Worm (Caenorhabditis elegans) whole organism, L4 larva: ENCODE measurements around the gene F25E5.9.
A peak's percentile ranks its signal among the peaks of the same experiment; 100 is the strongest.

Experiments
- F37D6.2 ChIP-seq: sonication (generic microtip); optimal IDR thresholded peaks from 2 replicates; lab custom pipeline; 2016; ENCODE audit warnings: mild to moderate bottlenecking, missing genetic modification characterization, missing compliant biosample characterization
- F44E2.7 ChIP-seq: fragments of 200-800 bp; sonication (Bioruptor generic); IDR thresholded peaks from 2 replicates; pipeline ENCODE4 v2.1.2; 2022; ENCODE audit warnings: missing genetic modification characterization, missing compliant biosample characterization
- R02D3.7 ChIP-seq: fragments of 150-350 bp; sonication (generic microtip); optimal IDR thresholded peaks from 3 replicates; lab custom pipeline; 2014; ENCODE audit warnings: missing biosample characterization, missing genetic modification characterization
- ZK337.2 ChIP-seq: fragments of 200-800 bp; sonication (Bioruptor generic); IDR thresholded peaks from 2 replicates; pipeline ENCODE4 v1.3.6; 2022; ENCODE audit warnings: missing genetic modification reagents, missing genetic modification characterization, missing compliant biosample characterization
- ZK546.5 ChIP-seq, 2 experiments: sonication (generic microtip); optimal IDR thresholded peaks; 2 replicates each; lab custom pipeline; 2017; ENCODE audit warnings: missing biosample characterization in 2 of 2, missing genetic modification characterization in 2 of 2
- attf-4 ChIP-seq: sonication (generic microtip); optimal IDR thresholded peaks from 3 replicates; lab custom pipeline; 2017; ENCODE audit warnings: missing biosample characterization, missing genetic modification characterization
- ceh-32 ChIP-seq: sonication (generic microtip); optimal IDR thresholded peaks from 2 replicates; lab custom pipeline; 2016; ENCODE audit warnings: mild to moderate bottlenecking, missing genetic modification characterization, missing compliant biosample characterization; ENCODE audit not compliant: poor library complexity
- ceh-44 ChIP-seq: fragments of 200-800 bp; sonication (Bioruptor generic); IDR thresholded peaks from 2 replicates; pipeline ENCODE4 v1.3.6; 2022; ENCODE audit warnings: missing genetic modification reagents, missing genetic modification characterization, missing compliant biosample characterization
- ceh-62 ChIP-seq: sonication (generic microtip); optimal IDR thresholded peaks from 2 replicates; lab custom pipeline; 2017; ENCODE audit warnings: missing biosample characterization, missing genetic modification characterization
- ces-1 ChIP-seq: fragments of 150-350 bp; sonication (generic microtip); optimal IDR thresholded peaks from 4 replicates; lab custom pipeline; 2014; ENCODE audit warnings: missing biosample characterization, missing genetic modification reagents, missing genetic modification characterization
- dmd-6 ChIP-seq: fragments of 200-800 bp; sonication (Bioruptor generic); IDR thresholded peaks from 2 replicates; pipeline ENCODE4 v1.3.6; 2022; ENCODE audit warnings: missing genetic modification reagents, missing genetic modification characterization, missing compliant biosample characterization
- dmd-8 ChIP-seq: fragments of 200-800 bp; sonication (Bioruptor generic); IDR thresholded peaks from 2 replicates; pipeline ENCODE4 v1.3.6; 2022; ENCODE audit warnings: missing genetic modification characterization, missing compliant biosample characterization
- dmd-9 ChIP-seq: fragments of 200-800 bp; sonication (Bioruptor generic); IDR thresholded peaks from 2 replicates; pipeline ENCODE4 v1.3.6; 2022; ENCODE audit warnings: missing genetic modification reagents, missing genetic modification characterization, missing compliant biosample characterization
- dpl-1 ChIP-seq: fragments of 150-350 bp; optimal IDR thresholded peaks from 2 replicates; lab custom pipeline; 2014; ENCODE audit warnings: missing biosample characterization, missing genetic modification reagents, missing genetic modification characterization
- duxl-1 ChIP-seq: sonication (generic microtip); optimal IDR thresholded peaks from 2 replicates; lab custom pipeline; 2016; ENCODE audit warnings: mild to moderate bottlenecking, missing genetic modification characterization, moderate library complexity, missing compliant biosample characterization; ENCODE audit not compliant: poor library complexity
- dve-1 ChIP-seq: sonication (generic microtip); optimal IDR thresholded peaks from 2 replicates; lab custom pipeline; 2017; ENCODE audit warnings: antibody characterized with exemption, mild to moderate bottlenecking, missing genetic modification characterization, missing compliant biosample characterization; ENCODE audit not compliant: insufficient read depth
- fos-1 ChIP-seq: fragments of 150-350 bp; optimal IDR thresholded peaks from 2 replicates; lab custom pipeline; 2014; ENCODE audit warnings: missing biosample characterization, missing genetic modification characterization
- hlh-11 ChIP-seq: fragments of 200-800 bp; sonication (Bioruptor generic); optimal IDR thresholded peaks from 2 replicates; lab custom pipeline; 2018; ENCODE audit warnings: mild to moderate bottlenecking, missing genetic modification characterization, missing compliant biosample characterization
- hlh-30 ChIP-seq: sonication (generic microtip); optimal IDR thresholded peaks from 2 replicates; lab custom pipeline; 2017; ENCODE audit warnings: antibody characterized with exemption, mild to moderate bottlenecking, missing genetic modification characterization, missing compliant biosample characterization; ENCODE audit not compliant: insufficient read depth
- hmg-1.1 ChIP-seq: fragments of 200-800 bp; sonication (Bioruptor generic); IDR thresholded peaks from 2 replicates; pipeline ENCODE4 v1.3.6; 2022; ENCODE audit warnings: missing genetic modification reagents, missing genetic modification characterization, missing compliant biosample characterization
- lin-1 ChIP-seq: fragments of 200-800 bp; sonication (Bioruptor generic); IDR thresholded peaks from 2 replicates; pipeline ENCODE4 v1.3.6; 2022; ENCODE audit warnings: missing genetic modification reagents, missing genetic modification characterization, missing compliant biosample characterization
- lin-15B ChIP-seq: fragments of 150-350 bp; sonication (generic microtip); optimal IDR thresholded peaks from 3 replicates; lab custom pipeline; 2014; ENCODE audit warnings: missing biosample characterization, missing genetic modification characterization
- mdl-1 ChIP-seq, 2 experiments: fragments of 150-350 bp in 1 of 2; sonication (generic microtip) in 1 of 2; optimal IDR thresholded peaks; 2 replicates each; lab custom pipeline; 2014 to 2017; ENCODE audit warnings: missing biosample characterization in 2 of 2, missing genetic modification characterization in 2 of 2
- mep-1 ChIP-seq: fragments of 150-350 bp; sonication (generic microtip); optimal IDR thresholded peaks from 3 replicates; lab custom pipeline; 2014; ENCODE audit warnings: missing biosample characterization, missing genetic modification characterization
- mes-2 ChIP-seq: sonication (generic microtip); optimal IDR thresholded peaks from 2 replicates; lab custom pipeline; 2016; ENCODE audit warnings: missing genotype, mild to moderate bottlenecking, missing genetic modification characterization, missing compliant biosample characterization; ENCODE audit not compliant: poor library complexity, severe bottlenecking
- mxl-2 ChIP-seq: fragments of 200-800 bp; sonication (Bioruptor generic); conservative IDR thresholded peaks from 2 replicates; pipeline ENCODE4 v1.3.6; 2022; ENCODE audit warnings: missing genetic modification reagents, missing genetic modification characterization, missing compliant biosample characterization
- nhr-10 ChIP-seq: fragments of 150-350 bp; optimal IDR thresholded peaks from 2 replicates; lab custom pipeline; 2014; ENCODE audit warnings: missing biosample characterization, missing genetic modification characterization
- nhr-102 ChIP-seq: sonication (generic microtip); optimal IDR thresholded peaks from 2 replicates; lab custom pipeline; 2016; ENCODE audit warnings: mild to moderate bottlenecking, missing genetic modification characterization, moderate library complexity, missing compliant biosample characterization
- nhr-237 ChIP-seq: sonication (generic microtip); optimal IDR thresholded peaks from 2 replicates; lab custom pipeline; 2017; ENCODE audit warnings: missing biosample characterization, missing genetic modification characterization
- nhr-28 ChIP-seq: fragments of 150-350 bp; optimal IDR thresholded peaks from 2 replicates; lab custom pipeline; 2014; ENCODE audit warnings: missing biosample characterization, missing genetic modification characterization
- nhr-41 ChIP-seq: fragments of 200-800 bp; sonication (Bioruptor generic); IDR thresholded peaks from 2 replicates; pipeline ENCODE4 v1.3.6; 2022; ENCODE audit warnings: missing genetic modification reagents, missing genetic modification characterization, missing compliant biosample characterization
- nhr-6 ChIP-seq: fragments of 150-350 bp; optimal IDR thresholded peaks from 2 replicates; lab custom pipeline; 2014; ENCODE audit warnings: missing biosample characterization, missing genetic modification characterization
- nhr-77 ChIP-seq: fragments of 150-350 bp; optimal IDR thresholded peaks from 2 replicates; lab custom pipeline; 2014; ENCODE audit warnings: missing biosample characterization, missing genetic modification characterization
- pha-4 ChIP-seq, 2 experiments: fragments of 150-350 bp in 1 of 2; fragments of 200-800 bp in 1 of 2; sonication (Bioruptor generic) in 1 of 2; IDR thresholded peaks in 1 of 2; optimal IDR thresholded peaks in 1 of 2; 2 replicates each; pipeline versions ENCODE4 v1.3.6 to Lab custom; 2014 to 2022; ENCODE audit warnings: missing genetic modification characterization in 2 of 2, missing genetic modification reagents in 2 of 2, missing biosample characterization in 1 of 2, missing compliant biosample characterization in 1 of 2
- pqm-1 ChIP-seq: sonication (generic microtip); optimal IDR thresholded peaks from 2 replicates; lab custom pipeline; 2017; ENCODE audit warnings: missing biosample characterization, missing genetic modification characterization
- rbr-2 ChIP-seq: sonication (generic microtip); optimal IDR thresholded peaks from 2 replicates; lab custom pipeline; 2016; ENCODE audit warnings: missing genotype, missing genetic modification characterization, missing compliant biosample characterization
- snpc-1.2 ChIP-seq: fragments of 200-800 bp; sonication (Bioruptor generic); IDR thresholded peaks from 2 replicates; pipeline ENCODE4 v1.3.6; 2022; ENCODE audit warnings: missing genetic modification reagents, missing genetic modification characterization, missing compliant biosample characterization
- unc-130 ChIP-seq: sonication (generic microtip); optimal IDR thresholded peaks from 2 replicates; lab custom pipeline; 2016; ENCODE audit warnings: missing genetic modification reagents, missing genetic modification characterization, missing compliant biosample characterization
- unc-62 ChIP-seq, 3 experiments: fragments of 150-350 bp in 1 of 3; sonication (generic microtip); optimal IDR thresholded peaks in 2 of 3; peaks in 1 of 3; 1 replicate in 1 of 3; 2 replicates in 2 of 3; lab custom pipeline; 2014 to 2017; ENCODE audit warnings: missing biosample characterization in 3 of 3, missing genetic modification characterization in 3 of 3, missing genetic modification reagents in 3 of 3, missing genotype in 1 of 3
- zag-1 ChIP-seq: fragments of 150-350 bp; optimal IDR thresholded peaks from 2 replicates; lab custom pipeline; 2014; ENCODE audit warnings: missing biosample characterization, missing genetic modification characterization
- zfp-3 ChIP-seq: fragments of 200-800 bp; sonication (Bioruptor generic); conservative IDR thresholded peaks from 2 replicates; pipeline ENCODE4 v1.3.6; 2022; ENCODE audit warnings: missing genetic modification reagents, missing genetic modification characterization, missing compliant biosample characterization
- ztf-7 ChIP-seq: fragments of 150-350 bp; optimal IDR thresholded peaks from 2 replicates; lab custom pipeline; 2014; ENCODE audit warnings: missing biosample characterization, missing genetic modification characterization

F25E5.9 gene

ce11 chrV:7478404-7478803, 40.7 kb upstream of the F25E5.9 start, which contains the start of gene str-190:
Gene str-190, minus strand, starts transcription at chrV:7478504.
- TF ChIP-seq unc-130 (GFP tag; lab: Kevin White, UChicago) (no peak), R02D3.7 (no peak), mep-1 (tag; lab: Kevin White, UChicago) (no peak), nhr-28 (tag; lab: Kevin White, UChicago) (no peak), dmd-6 (no peak), fos-1 (tag; lab: Kevin White, UChicago) (no peak), nhr-77 (tag; lab: Kevin White, UChicago) (no peak), lin-1 (GFP tag; lab: Robert Waterston, UW) (no peak), F44E2.7 (GFP tag; lab: Robert Waterston, UW) (no peak)
- TF ChIP-seq, all 104 proteins: peak for 0

- TF ChIP-seq rbr-2 (tag; lab: Kevin White, UChicago) (no peak), nhr-41 (GFP tag; lab: Robert Waterston, UW) (no peak), nhr-237 (tag; lab: Kevin White, UChicago) (no peak), hlh-11 (no peak), zfp-3 (no peak), hmg-1.1 (no peak), mxl-2 (GFP tag; lab: Robert Waterston, UW) (no peak), ztf-7 (no peak)
Measured at ce11 chrV:7476766-7477165, 39.0 kb upstream of the F25E5.9 start, which contains the start of gene srh-125. Gene srh-125, minus strand, starts transcription at chrV:7476866.

- TF ChIP-seq snpc-1.2 (GFP tag; lab: Robert Waterston, UW) (no peak), dmd-8 (GFP tag; lab: Robert Waterston, UW) (no peak), ces-1 (GFP tag; lab: Kevin White, UChicago) (no peak), nhr-10 (tag; lab: Kevin White, UChicago) (no peak), F37D6.2 (tag; lab: Kevin White, UChicago) (no peak), unc-130 (GFP tag; lab: Kevin White, UChicago) (no peak), zfp-3 (no peak), dve-1 (tag; lab: Kevin White, UChicago) (no peak), dmd-9 (GFP tag; lab: Robert Waterston, UW) (no peak), zag-1 (tag; lab: Kevin White, UChicago) (no peak), ceh-62 (tag; lab: Kevin White, UChicago) (no peak), ceh-32 (tag; lab: Kevin White, UChicago) (no peak), attf-4 (tag; lab: Kevin White, UChicago) (no peak)
Measured at ce11 chrV:7472815-7473214, 35.1 kb upstream of the F25E5.9 start, which contains the start of gene str-28. Gene str-28, minus strand, starts transcription at chrV:7472915.

- TF ChIP-seq ceh-62 (tag; lab: Kevin White, UChicago), result no peak
- TF ChIP-seq rbr-2 (tag; lab: Kevin White, UChicago), result peak; percentile 53
- TF ChIP-seq dmd-9 (GFP tag; lab: Robert Waterston, UW), result peak; percentile 75; the same call in 1 of the 2 replicates
- no peak for TF ChIP-seq lin-15B (tag; lab: Kevin White, UChicago)
- TF ChIP-seq nhr-6 (tag; lab: Kevin White, UChicago), result peak; percentile 70
- TF ChIP-seq ZK337.2 (GFP tag; lab: Robert Waterston, UW), result 0 out of 2 replicates have a peak, but pooled peaks have one; percentile 10
- peak; percentile 17; the same call in 1 of the 2 replicates for TF ChIP-seq ceh-44 (GFP tag; lab: Robert Waterston, UW)
- peak; percentile 62 for TF ChIP-seq dpl-1
- peak; percentile 63 for TF ChIP-seq hlh-30 (tag; lab: Kevin White, UChicago)
- TF ChIP-seq ZK546.5 (tag; optimal IDR thresholded peaks at IDR 0.05; lab: Kevin White, UChicago), result no peak
- TF ChIP-seq mdl-1 (tag; optimal IDR thresholded peaks at IDR 0.05; lab: Kevin White, UChicago), result peak in 1 of 2 experiments; percentile 81
- TF ChIP-seq hmg-1.1, result peak; percentile 61; the same call in 1 of the 2 replicates
- TF ChIP-seq nhr-102 (tag; lab: Kevin White, UChicago), result peak; percentile 26
- TF ChIP-seq pqm-1 (tag; lab: Kevin White, UChicago), result peak; percentile 48
- no peak for TF ChIP-seq pha-4 (GFP tag; IDR thresholded peaks at IDR 0.05; lab: Robert Waterston, UW)
- TF ChIP-seq pha-4 (tag; optimal IDR thresholded peaks at IDR 0.05; lab: Kevin White, UChicago), result peak; percentile 31
- TF ChIP-seq mes-2 (tag; lab: Kevin White, UChicago), result peak; percentile 95
- TF ChIP-seq unc-130 (GFP tag; lab: Kevin White, UChicago), result peak; percentile 52
- peak in 1 of 2 experiments; percentile 93 for TF ChIP-seq unc-62 (GFP tag; optimal IDR thresholded peaks at IDR 0.05 in 1 of 2; lab: Kevin White, UChicago)
- TF ChIP-seq unc-62 (tag; optimal IDR thresholded peaks at IDR 0.05; lab: Kevin White, UChicago), result no peak
- TF ChIP-seq duxl-1 (tag; lab: Kevin White, UChicago), result no peak
- peak; percentile 59 for TF ChIP-seq nhr-28 (tag; lab: Kevin White, UChicago)
- TF ChIP-seq, all 104 proteins: peak for 16
Measured at ce11 chrV:7465509-7465908, 27.8 kb upstream of the F25E5.9 start, which contains the start of gene F25E5.1. Gene F25E5.1, plus strand, starts transcription at chrV:7465884.
